Worm (Caenorhabditis elegans) whole organism, L1 larva: ENCODE measurements around the gene pqn-27.

ENCODE experiments used
- C04F5.9 ChIP-seq: sonication (generic microtip); optimal IDR thresholded peaks from 2 replicates; lab custom pipeline; 2016; ENCODE audit warnings: missing genetic modification characterization, missing compliant biosample characterization
- C16A3.4 ChIP-seq: fragments of 150-350 bp; optimal IDR thresholded peaks from 2 replicates; lab custom pipeline; 2014; ENCODE audit warnings: missing biosample characterization, missing genetic modification characterization
- C34B4.2 ChIP-seq: sonication (generic microtip); optimal IDR thresholded peaks from 2 replicates; lab custom pipeline; 2017; ENCODE audit warnings: mild to moderate bottlenecking, missing genetic modification characterization, missing compliant biosample characterization
- F16B12.6 ChIP-seq: fragments of 150-350 bp; optimal IDR thresholded peaks from 2 replicates; lab custom pipeline; 2014; ENCODE audit warnings: missing biosample characterization, missing genetic modification characterization
- Y116A8C.19 ChIP-seq: sonication (generic microtip); optimal IDR thresholded peaks from 2 replicates; lab custom pipeline; 2016; ENCODE audit warnings: missing compliant biosample characterization, missing genetic modification characterization, borderline replicate concordance
- aha-1 ChIP-seq: fragments of 150-350 bp; optimal IDR thresholded peaks from 2 replicates; lab custom pipeline; 2014; ENCODE audit warnings: missing biosample characterization, missing genetic modification characterization
- alr-1 ChIP-seq: fragments of 200-800 bp; sonication (Bioruptor generic); optimal IDR thresholded peaks from 2 replicates; lab custom pipeline; 2018; ENCODE audit warnings: borderline replicate concordance, mild to moderate bottlenecking, missing genetic modification characterization, missing compliant biosample characterization
- blmp-1 ChIP-seq: fragments of 150-350 bp; optimal IDR thresholded peaks from 2 replicates; lab custom pipeline; 2014; ENCODE audit warnings: missing biosample characterization, missing genetic modification characterization
- ceh-63 ChIP-seq: fragments of 200-800 bp; sonication (Bioruptor generic); optimal IDR thresholded peaks from 2 replicates; lab custom pipeline; 2018; ENCODE audit warnings: mild to moderate bottlenecking, missing genetic modification characterization, missing compliant biosample characterization
- ceh-8 ChIP-seq: fragments of 200-800 bp; sonication (Bioruptor generic); optimal IDR thresholded peaks from 2 replicates; lab custom pipeline; 2018; ENCODE audit warnings: mild to moderate bottlenecking, missing genetic modification characterization, moderate library complexity, missing compliant biosample characterization
- ceh-82 ChIP-seq, 3 experiments: fragments of 150-350 bp in 1 of 3; sonication (generic microtip) in 2 of 3; optimal IDR thresholded peaks; 2 replicates each; lab custom pipeline; 2014 to 2017; ENCODE audit warnings: missing biosample characterization in 3 of 3, missing genetic modification characterization in 3 of 3
- dpl-1 ChIP-seq, 3 experiments: fragments of 150-350 bp in 2 of 3; sonication (generic microtip) in 1 of 3; optimal IDR thresholded peaks; 2 replicates each; lab custom pipeline; 2014 to 2017; ENCODE audit warnings: missing biosample characterization in 3 of 3, missing genetic modification characterization in 3 of 3, missing genetic modification reagents in 3 of 3
- dsc-1 ChIP-seq: sonication (generic microtip); optimal IDR thresholded peaks from 2 replicates; lab custom pipeline; 2016; ENCODE audit warnings: mild to moderate bottlenecking, missing genetic modification characterization, missing compliant biosample characterization
- efl-1 ChIP-seq, 4 experiments: fragments of 150-350 bp; optimal IDR thresholded peaks in 3 of 4; peaks in 1 of 4; 1 replicate in 1 of 4; 2 replicates in 3 of 4; lab custom pipeline; 2014; ENCODE audit warnings: missing biosample characterization in 2 of 4, missing genetic modification characterization in 2 of 4, missing genetic modification reagents in 2 of 4
- egl-13 ChIP-seq: sonication (generic microtip); optimal IDR thresholded peaks from 2 replicates; lab custom pipeline; 2016; ENCODE audit warnings: missing genotype, missing genetic modification reagents, missing genetic modification characterization, missing compliant biosample characterization
- fkh-10 ChIP-seq: sonication (generic microtip); optimal IDR thresholded peaks from 2 replicates; lab custom pipeline; 2017; ENCODE audit warnings: missing biosample characterization, missing genetic modification reagents, missing genetic modification characterization
- fkh-8 ChIP-seq: sonication (generic microtip); optimal IDR thresholded peaks from 2 replicates; lab custom pipeline; 2016; ENCODE audit warnings: mild to moderate bottlenecking, missing genetic modification characterization, missing compliant biosample characterization
- grh-1 ChIP-seq: fragments of 200-800 bp; sonication (Bioruptor generic); IDR thresholded peaks from 2 replicates; pipeline ENCODE4 v1.3.6; 2022; ENCODE audit warnings: missing genetic modification reagents, missing genetic modification characterization, missing compliant biosample characterization
- hlh-17 ChIP-seq: fragments of 200-800 bp; sonication (Bioruptor generic); optimal IDR thresholded peaks from 2 replicates; lab custom pipeline; 2018; ENCODE audit warnings: missing genetic modification characterization, mild to moderate bottlenecking, missing compliant biosample characterization, moderate library complexity, borderline replicate concordance
- hlh-4 ChIP-seq: sonication (generic microtip); optimal IDR thresholded peaks from 2 replicates; lab custom pipeline; 2016; ENCODE audit warnings: mild to moderate bottlenecking, missing genetic modification characterization, missing compliant biosample characterization
- hpl-2 ChIP-seq: fragments of 150-350 bp; optimal IDR thresholded peaks from 2 replicates; lab custom pipeline; 2014; ENCODE audit warnings: missing biosample characterization, missing genetic modification reagents, missing genetic modification characterization
- irx-1 ChIP-seq: sonication (generic microtip); optimal IDR thresholded peaks from 2 replicates; lab custom pipeline; 2016; ENCODE audit warnings: missing genetic modification characterization, missing compliant biosample characterization
- isw-1 ChIP-seq: fragments of 200-800 bp; sonication (Bioruptor generic); IDR thresholded peaks from 2 replicates; pipeline ENCODE4 v1.3.6; 2022; ENCODE audit warnings: missing genetic modification characterization, missing compliant biosample characterization
- jun-1 ChIP-seq: fragments of 150-350 bp; optimal IDR thresholded peaks from 2 replicates; lab custom pipeline; 2014; ENCODE audit warnings: missing biosample characterization, missing genetic modification reagents, missing genetic modification characterization
- lin-13 ChIP-seq: fragments of 150-350 bp; optimal IDR thresholded peaks from 2 replicates; lab custom pipeline; 2014; ENCODE audit warnings: missing biosample characterization, missing genetic modification reagents, missing genetic modification characterization
- lin-35 ChIP-seq, 2 experiments: fragments of 150-350 bp; optimal IDR thresholded peaks; 2 replicates each; lab custom pipeline; 2014; ENCODE audit warnings: missing biosample characterization in 2 of 2, missing genetic modification characterization in 2 of 2, missing genetic modification reagents in 2 of 2
- lin-39 ChIP-seq: fragments of 150-350 bp; optimal IDR thresholded peaks from 2 replicates; lab custom pipeline; 2014; ENCODE audit warnings: missing biosample characterization, missing genetic modification reagents, missing genetic modification characterization
- lsy-2 ChIP-seq, 2 experiments: fragments of 150-350 bp; optimal IDR thresholded peaks; 2 replicates each; lab custom pipeline; 2014; ENCODE audit warnings: missing biosample characterization in 2 of 2, missing genetic modification characterization in 2 of 2
- mep-1 ChIP-seq: fragments of 150-350 bp; optimal IDR thresholded peaks from 2 replicates; lab custom pipeline; 2014; ENCODE audit warnings: missing biosample characterization, missing genetic modification characterization
- nhr-12 ChIP-seq: sonication (generic microtip); optimal IDR thresholded peaks from 2 replicates; lab custom pipeline; 2017; ENCODE audit warnings: missing biosample characterization, missing genetic modification characterization
- nhr-19 ChIP-seq: fragments of 200-800 bp; sonication (Bioruptor generic); conservative IDR thresholded peaks from 2 replicates; pipeline ENCODE4 v1.3.6; 2022; ENCODE audit warnings: missing genetic modification characterization, missing compliant biosample characterization
- nhr-47 ChIP-seq: sonication (generic microtip); optimal IDR thresholded peaks from 2 replicates; lab custom pipeline; 2016; ENCODE audit warnings: mild to moderate bottlenecking, missing genetic modification characterization, moderate library complexity, missing compliant biosample characterization
- nhr-71 ChIP-seq: sonication (generic microtip); optimal IDR thresholded peaks from 2 replicates; lab custom pipeline; 2016; ENCODE audit warnings: mild to moderate bottlenecking, missing genetic modification characterization, moderate library complexity, missing compliant biosample characterization
- nhr-77 ChIP-seq: fragments of 150-350 bp; optimal IDR thresholded peaks from 2 replicates; lab custom pipeline; 2014; ENCODE audit warnings: missing biosample characterization, missing genetic modification characterization
- nhr-84 ChIP-seq: sonication (generic microtip); optimal IDR thresholded peaks from 2 replicates; lab custom pipeline; 2017; ENCODE audit warnings: missing biosample characterization, missing genetic modification characterization
- nhr-90 ChIP-seq: sonication (generic microtip); optimal IDR thresholded peaks from 2 replicates; lab custom pipeline; 2016; ENCODE audit warnings: mild to moderate bottlenecking, missing genetic modification characterization, missing compliant biosample characterization; ENCODE audit not compliant: poor library complexity
- pag-3 ChIP-seq: sonication (generic microtip); optimal IDR thresholded peaks from 2 replicates; lab custom pipeline; 2017; ENCODE audit warnings: missing genetic modification characterization, mild to moderate bottlenecking, missing compliant biosample characterization, antibody characterized with exemption, borderline replicate concordance; ENCODE audit not compliant: insufficient read depth
- pax-3 ChIP-seq: fragments of 200-800 bp; sonication (Bioruptor generic); optimal IDR thresholded peaks from 2 replicates; lab custom pipeline; 2018; ENCODE audit warnings: mild to moderate bottlenecking, missing genetic modification characterization, moderate library complexity, missing compliant biosample characterization
- skn-1 ChIP-seq: fragments of 150-350 bp; optimal IDR thresholded peaks from 2 replicates; lab custom pipeline; 2014; ENCODE audit warnings: missing biosample characterization, missing genetic modification characterization
- snu-23 ChIP-seq: sonication (generic microtip); optimal IDR thresholded peaks from 2 replicates; lab custom pipeline; 2016; ENCODE audit warnings: missing genetic modification characterization, missing compliant biosample characterization
- sptf-1 ChIP-seq: fragments of 150-350 bp; optimal IDR thresholded peaks from 2 replicates; lab custom pipeline; 2014; ENCODE audit warnings: missing biosample characterization, missing genetic modification characterization
- sup-37 ChIP-seq: fragments of 200-800 bp; sonication (Bioruptor generic); optimal IDR thresholded peaks from 2 replicates; lab custom pipeline; 2018; ENCODE audit warnings: mild to moderate bottlenecking, missing genetic modification characterization, missing compliant biosample characterization
- swsn-7 ChIP-seq: sonication (generic microtip); optimal IDR thresholded peaks from 2 replicates; lab custom pipeline; 2016; ENCODE audit warnings: missing genetic modification characterization, missing compliant biosample characterization
- unc-130 ChIP-seq: fragments of 150-350 bp; optimal IDR thresholded peaks from 2 replicates; lab custom pipeline; 2017; ENCODE audit warnings: missing biosample characterization, missing genetic modification characterization, inconsistent platforms
- unc-86 ChIP-seq: sonication (generic microtip); optimal IDR thresholded peaks from 2 replicates; lab custom pipeline; 2016; ENCODE audit warnings: missing genetic modification characterization, missing compliant biosample characterization
- vab-15 ChIP-seq: sonication (generic microtip); optimal IDR thresholded peaks from 2 replicates; lab custom pipeline; 2017; ENCODE audit warnings: missing genotype, mild to moderate bottlenecking, missing genetic modification characterization, missing compliant biosample characterization
- xbp-1 ChIP-seq: sonication (generic microtip); optimal IDR thresholded peaks from 2 replicates; lab custom pipeline; 2016; ENCODE audit warnings: missing genetic modification characterization, missing compliant biosample characterization
- zag-1 ChIP-seq: fragments of 150-350 bp; optimal IDR thresholded peaks from 2 replicates; lab custom pipeline; 2014; ENCODE audit warnings: missing biosample characterization, missing genetic modification characterization
- zip-4 ChIP-seq: fragments of 200-800 bp; sonication (Bioruptor generic); optimal IDR thresholded peaks from 2 replicates; lab custom pipeline; 2018; ENCODE audit warnings: mild to moderate bottlenecking, missing genetic modification characterization, moderate library complexity, missing compliant biosample characterization
- ztf-4 ChIP-seq: fragments of 150-350 bp; optimal IDR thresholded peaks from 2 replicates; lab custom pipeline; 2014; ENCODE audit warnings: missing biosample characterization, missing genetic modification characterization

pqn-27 gene

ce11 chrII:13460592-13461395, at the start of gene pqn-27:
Gene pqn-27 (minus strand): TSS chrII:13460642.
- TF ChIP-seq pax-3 (tag; lab: Kevin White, UChicago), result no peak
- TF ChIP-seq nhr-19, result peak; percentile 89
- TF ChIP-seq grh-1, result peak; percentile 89
- TF ChIP-seq ceh-63 (GFP tag; lab: Kevin White, UChicago), result no peak
- peak; percentile 63 for TF ChIP-seq swsn-7 (tag; lab: Kevin White, UChicago)
- TF ChIP-seq sup-37 (GFP tag; lab: Kevin White, UChicago), result no peak
- TF ChIP-seq nhr-47 (tag; lab: Kevin White, UChicago), result peak; percentile 74
- TF ChIP-seq Y116A8C.19 (tag; lab: Kevin White, UChicago), result no peak
- TF ChIP-seq F16B12.6 (tag; lab: Kevin White, UChicago), result peak; percentile 94
- peak; percentile 33 for TF ChIP-seq unc-130
- TF ChIP-seq aha-1 (tag; lab: Kevin White, UChicago), result no peak
- no peak for TF ChIP-seq hlh-4 (tag; lab: Kevin White, UChicago)
- no peak for TF ChIP-seq vab-15 (tag; lab: Kevin White, UChicago)
- peak; percentile 53 to 58 (median 56) for TF ChIP-seq dpl-1 (GFP tag; optimal IDR thresholded peaks at IDR 0.05; lab: Kevin White, UChicago)
- TF ChIP-seq lsy-2 (tag; optimal IDR thresholded peaks at IDR 0.05; lab: Kevin White, UChicago), result peak; percentile 73 to 79
- 0 out of 2 replicates have a peak, but pooled peaks have one; percentile 4 for TF ChIP-seq isw-1
- TF ChIP-seq C16A3.4, result peak; percentile 47
- no peak for TF ChIP-seq ceh-8 (GFP tag; lab: Kevin White, UChicago)
- peak; percentile 13 for TF ChIP-seq jun-1 (tag; lab: Kevin White, UChicago)
- no peak for TF ChIP-seq hpl-2 (GFP tag; lab: Kevin White, UChicago)
- TF ChIP-seq pag-3 (tag; lab: Kevin White, UChicago), result peak; percentile 10
- no peak for TF ChIP-seq fkh-8 (tag; lab: Kevin White, UChicago)
- TF ChIP-seq nhr-84 (tag; lab: Kevin White, UChicago), result no peak
- TF ChIP-seq xbp-1, result peak; percentile 60
- TF ChIP-seq efl-1 (optimal IDR thresholded peaks at IDR 0.05; lab: Kevin White, UChicago), result peak; percentile 69 to 71
- peak; percentile 58 to 96 for TF ChIP-seq efl-1 (GFP tag; optimal IDR thresholded peaks at IDR 0.05 in 1 of 2; lab: Kevin White, UChicago)
- TF ChIP-seq lin-35 (GFP tag; optimal IDR thresholded peaks at IDR 0.05; lab: Kevin White, UChicago), result peak; percentile 39 to 70
- TF ChIP-seq C34B4.2 (tag; lab: Kevin White, UChicago), result no peak
- no peak for TF ChIP-seq nhr-77 (tag; lab: Kevin White, UChicago)
- peak; percentile 10 for TF ChIP-seq nhr-12
- TF ChIP-seq zag-1, result no peak
- TF ChIP-seq dsc-1 (tag; lab: Kevin White, UChicago), result peak; percentile 57
- TF ChIP-seq blmp-1 (tag; lab: Kevin White, UChicago), result peak; percentile 50
- TF ChIP-seq ztf-4 (tag; lab: Kevin White, UChicago), result peak; percentile 93
- TF ChIP-seq egl-13, result no peak
- TF ChIP-seq alr-1, result no peak
- TF ChIP-seq C04F5.9 (tag; lab: Kevin White, UChicago), result peak; percentile 47
- peak; percentile 64 for TF ChIP-seq lin-39
- TF ChIP-seq lin-13 (GFP tag; lab: Kevin White, UChicago), result peak; percentile 44
- TF ChIP-seq ceh-82 (tag; optimal IDR thresholded peaks at IDR 0.05; lab: Kevin White, UChicago), result peak in 2 of 3 experiments; percentile 20 to 37
- TF ChIP-seq unc-86 (tag; lab: Kevin White, UChicago), result no peak
- no peak for TF ChIP-seq hlh-17 (GFP tag; lab: Kevin White, UChicago)
- peak; percentile 82 for TF ChIP-seq snu-23
- TF ChIP-seq sptf-1 (tag; lab: Kevin White, UChicago), result no peak
- TF ChIP-seq skn-1 (tag; lab: Kevin White, UChicago), result no peak
- TF ChIP-seq irx-1 (tag; lab: Kevin White, UChicago), result peak; percentile 69
- TF ChIP-seq nhr-90 (tag; lab: Kevin White, UChicago), result peak; percentile 77
- TF ChIP-seq nhr-71 (tag; lab: Kevin White, UChicago), result peak; percentile 81
- no peak for TF ChIP-seq fkh-10 (GFP tag; lab: Kevin White, UChicago)
- no peak for TF ChIP-seq zip-4 (GFP tag; lab: Kevin White, UChicago)
- peak; percentile 80 for TF ChIP-seq mep-1 (tag; lab: Kevin White, UChicago)
